Worm (Caenorhabditis elegans) whole organism, L4 larva: ENCODE data around the gene nhr-86.

Experiments used
- F26F4.8 ChIP-seq: fragments of 200-800 bp; sonication (Bioruptor generic); conservative IDR thresholded peaks from 2 replicates; pipeline ENCODE4 v1.3.6; 2022; ENCODE audit warnings: missing genetic modification characterization, missing compliant biosample characterization
- F37D6.2 ChIP-seq: sonication (generic microtip); optimal IDR thresholded peaks from 2 replicates; lab custom pipeline; 2016; ENCODE audit warnings: mild to moderate bottlenecking, missing genetic modification characterization, missing compliant biosample characterization
- F44E2.7 ChIP-seq: fragments of 200-800 bp; sonication (Bioruptor generic); IDR thresholded peaks from 2 replicates; pipeline ENCODE4 v2.1.2; 2022; ENCODE audit warnings: missing genetic modification characterization, missing compliant biosample characterization
- R02D3.7 ChIP-seq: fragments of 150-350 bp; sonication (generic microtip); optimal IDR thresholded peaks from 3 replicates; lab custom pipeline; 2014; ENCODE audit warnings: missing biosample characterization, missing genetic modification characterization
- Y75B8A.6 ChIP-seq: fragments of 200-800 bp; sonication (Bioruptor generic); IDR thresholded peaks from 2 replicates; pipeline ENCODE4 v1.3.6; 2022; ENCODE audit warnings: missing genetic modification reagents, missing genetic modification characterization, missing compliant biosample characterization
- ama-1 ChIP-seq: fragments of 150-350 bp; optimal IDR thresholded peaks from 2 replicates; lab custom pipeline; 2014; ENCODE audit warnings: inconsistent platforms, mixed read lengths
- attf-4 ChIP-seq: sonication (generic microtip); optimal IDR thresholded peaks from 3 replicates; lab custom pipeline; 2017; ENCODE audit warnings: missing biosample characterization, missing genetic modification characterization
- ceh-20 ChIP-seq: fragments of 200-800 bp; sonication (Bioruptor generic); IDR thresholded peaks from 2 replicates; pipeline ENCODE4 v1.3.6; 2022; ENCODE audit warnings: missing genetic modification reagents, missing genetic modification characterization, missing compliant biosample characterization
- ceh-82 ChIP-seq: sonication (generic microtip); optimal IDR thresholded peaks from 2 replicates; lab custom pipeline; 2017; ENCODE audit warnings: missing biosample characterization, missing genetic modification characterization
- dmd-6 ChIP-seq: fragments of 200-800 bp; sonication (Bioruptor generic); IDR thresholded peaks from 2 replicates; pipeline ENCODE4 v1.3.6; 2022; ENCODE audit warnings: missing genetic modification reagents, missing genetic modification characterization, missing compliant biosample characterization
- egl-43 ChIP-seq: fragments of 200-800 bp; sonication (Bioruptor generic); IDR thresholded peaks from 2 replicates; pipeline ENCODE4 v1.3.6; 2022; ENCODE audit warnings: missing genetic modification reagents, missing genetic modification characterization, missing compliant biosample characterization
- gei-8 ChIP-seq: fragments of 200-800 bp; sonication (Bioruptor generic); optimal IDR thresholded peaks from 2 replicates; lab custom pipeline; 2018; ENCODE audit warnings: mild to moderate bottlenecking, missing genetic modification characterization, missing compliant biosample characterization
- hif-1 ChIP-seq, 2 experiments: sonication (generic microtip); optimal IDR thresholded peaks; 2 replicates each; lab custom pipeline; 2016 to 2017; ENCODE audit warnings: missing compliant biosample characterization in 2 of 2, missing genetic modification characterization in 2 of 2, missing genetic modification reagents in 2 of 2, missing genotype in 2 of 2, mild to moderate bottlenecking in 1 of 2
- hlh-30 ChIP-seq: sonication (generic microtip); optimal IDR thresholded peaks from 2 replicates; lab custom pipeline; 2017; ENCODE audit warnings: antibody characterized with exemption, mild to moderate bottlenecking, missing genetic modification characterization, missing compliant biosample characterization; ENCODE audit not compliant: insufficient read depth
- lin-1 ChIP-seq: fragments of 200-800 bp; sonication (Bioruptor generic); IDR thresholded peaks from 2 replicates; pipeline ENCODE4 v1.3.6; 2022; ENCODE audit warnings: missing genetic modification reagents, missing genetic modification characterization, missing compliant biosample characterization
- lin-13 ChIP-seq: fragments of 150-350 bp; optimal IDR thresholded peaks from 2 replicates; lab custom pipeline; 2014; ENCODE audit warnings: missing biosample characterization, missing genetic modification reagents, missing genetic modification characterization
- lin-29 ChIP-seq: fragments of 200-800 bp; sonication (Bioruptor generic); IDR thresholded peaks from 2 replicates; pipeline ENCODE4 v1.3.6; 2022; ENCODE audit warnings: missing genetic modification reagents, missing genetic modification characterization, missing compliant biosample characterization
- lin-38 ChIP-seq: fragments of 200-800 bp; sonication (Bioruptor generic); IDR thresholded peaks from 2 replicates; pipeline ENCODE4 v1.3.6; 2022; ENCODE audit warnings: missing genetic modification reagents, missing genetic modification characterization, missing compliant biosample characterization
- lir-3 ChIP-seq: sonication (generic microtip); optimal IDR thresholded peaks from 2 replicates; lab custom pipeline; 2016; ENCODE audit warnings: mild to moderate bottlenecking, missing genetic modification characterization, missing compliant biosample characterization
- madf-9 ChIP-seq: fragments of 200-800 bp; sonication (Bioruptor generic); conservative IDR thresholded peaks from 2 replicates; pipeline ENCODE4 v1.3.6; 2022; ENCODE audit warnings: missing genetic modification reagents, missing genetic modification characterization, missing compliant biosample characterization
- mep-1 ChIP-seq: fragments of 150-350 bp; sonication (generic microtip); optimal IDR thresholded peaks from 3 replicates; lab custom pipeline; 2014; ENCODE audit warnings: missing biosample characterization, missing genetic modification characterization
- nhr-237 ChIP-seq: sonication (generic microtip); optimal IDR thresholded peaks from 2 replicates; lab custom pipeline; 2017; ENCODE audit warnings: missing biosample characterization, missing genetic modification characterization
- nhr-28 ChIP-seq: fragments of 150-350 bp; optimal IDR thresholded peaks from 2 replicates; lab custom pipeline; 2014; ENCODE audit warnings: missing biosample characterization, missing genetic modification characterization
- nhr-6 ChIP-seq: fragments of 150-350 bp; optimal IDR thresholded peaks from 2 replicates; lab custom pipeline; 2014; ENCODE audit warnings: missing biosample characterization, missing genetic modification characterization
- rbr-2 ChIP-seq: sonication (generic microtip); optimal IDR thresholded peaks from 2 replicates; lab custom pipeline; 2016; ENCODE audit warnings: missing genotype, missing genetic modification characterization, missing compliant biosample characterization
- sdz-12 ChIP-seq: fragments of 200-800 bp; sonication (Bioruptor generic); optimal IDR thresholded peaks from 2 replicates; lab custom pipeline; 2018; ENCODE audit warnings: mild to moderate bottlenecking, missing genetic modification characterization, missing compliant biosample characterization
- set-16 ChIP-seq: fragments of 200-800 bp; sonication (Bioruptor generic); IDR thresholded peaks from 2 replicates; pipeline ENCODE4 v1.3.6; 2022; ENCODE audit warnings: missing genetic modification reagents, missing genetic modification characterization, missing compliant biosample characterization
- snpc-1.2 ChIP-seq: fragments of 200-800 bp; sonication (Bioruptor generic); IDR thresholded peaks from 2 replicates; pipeline ENCODE4 v1.3.6; 2022; ENCODE audit warnings: missing genetic modification reagents, missing genetic modification characterization, missing compliant biosample characterization
- tag-97 ChIP-seq: fragments of 200-800 bp; sonication (Bioruptor generic); IDR thresholded peaks from 2 replicates; pipeline ENCODE4 v1.3.6; 2022; ENCODE audit warnings: missing genetic modification characterization, missing compliant biosample characterization
- unc-130 ChIP-seq: sonication (generic microtip); optimal IDR thresholded peaks from 2 replicates; lab custom pipeline; 2016; ENCODE audit warnings: missing genetic modification reagents, missing genetic modification characterization, missing compliant biosample characterization
- unc-62 ChIP-seq, 3 experiments: fragments of 150-350 bp in 1 of 3; sonication (generic microtip); optimal IDR thresholded peaks in 2 of 3; peaks in 1 of 3; 1 replicate in 1 of 3; 2 replicates in 2 of 3; lab custom pipeline; 2014 to 2017; ENCODE audit warnings: missing biosample characterization in 3 of 3, missing genetic modification characterization in 3 of 3, missing genetic modification reagents in 3 of 3, missing genotype in 1 of 3

The nhr-86 gene

ce11 chrV:2045956-2046355 is 20.7 kb downstream of the nhr-86 start, which contains the start of gene Y40B10A.5:
Gene Y40B10A.5, minus strand, starts transcription at chrV:2046056.
- TF ChIP-seq sdz-12 (GFP tag; lab: Kevin White, UChicago) (no peak), nhr-237 (tag; lab: Kevin White, UChicago) (no peak), ama-1 (lab: Kevin White, UChicago) (no peak), lin-29 (no peak), unc-130 (GFP tag; lab: Kevin White, UChicago) (no peak)

ce11 chrV:2035545-2035944 is 31.1 kb downstream of the nhr-86 start, which contains the start of gene srab-23:
Gene srab-23, minus strand, starts transcription at chrV:2035645.
- no peak for TF ChIP-seq R02D3.7 (tag; lab: Kevin White, UChicago)
- no peak for TF ChIP-seq lin-38
- TF ChIP-seq nhr-28 (tag; lab: Kevin White, UChicago): no peak
- TF ChIP-seq lir-3 (tag; lab: Kevin White, UChicago): no peak
- no peak for TF ChIP-seq hif-1 (tag; optimal IDR thresholded peaks at IDR 0.05; lab: Kevin White, UChicago)
- TF ChIP-seq dmd-6 (GFP tag; lab: Robert Waterston, UW): no peak
- TF ChIP-seq gei-8 (GFP tag; lab: Kevin White, UChicago): no peak
- TF ChIP-seq nhr-6 (tag; lab: Kevin White, UChicago): no peak
- no peak for TF ChIP-seq mep-1 (tag; lab: Kevin White, UChicago)

ce11 chrV:2031454-2031853 is 35.2 kb downstream of the nhr-86 start, which contains the start of gene hil-6:
Gene hil-6, minus strand, starts transcription at chrV:2031554.
- TF ChIP-seq snpc-1.2 (no peak), ceh-20 (GFP tag; lab: Robert Waterston, UW) (no peak), hlh-30 (tag; lab: Kevin White, UChicago) (no peak), attf-4 (tag; lab: Kevin White, UChicago) (no peak), tag-97 (GFP tag; lab: Robert Waterston, UW) (no peak), F44E2.7 (GFP tag; lab: Robert Waterston, UW) (no peak), unc-62 (GFP tag; optimal IDR thresholded peaks at IDR 0.05 in 1 of 2; lab: Kevin White, UChicago) (peak in 1 of 2 experiments; percentile 33), unc-62 (tag; optimal IDR thresholded peaks at IDR 0.05; lab: Kevin White, UChicago) (no peak)

- TF ChIP-seq Y75B8A.6 (no peak), F37D6.2 (tag; lab: Kevin White, UChicago) (no peak), ceh-82 (tag; lab: Kevin White, UChicago) (no peak), unc-62 (GFP tag; optimal IDR thresholded peaks at IDR 0.05 in 1 of 2; lab: Kevin White, UChicago) (peak in 1 of 2 experiments; percentile 43), unc-62 (tag; optimal IDR thresholded peaks at IDR 0.05; lab: Kevin White, UChicago) (no peak), set-16 (GFP tag; lab: Robert Waterston, UW) (peak; percentile 75)
These were observed 36.0 kb downstream of the nhr-86 start for ce11 chrV:2030661-2031060.

ce11 chrV:2029877-2030276 is 36.8 kb downstream of the nhr-86 start, which contains the start of gene F59A7.12:
Gene F59A7.12, plus strand, starts transcription at chrV:2030177.
- no peak for TF ChIP-seq egl-43
- peak; percentile 62 for TF ChIP-seq set-16 (GFP tag; lab: Robert Waterston, UW)
- no peak for TF ChIP-seq lin-13 (GFP tag; lab: Kevin White, UChicago)

- TF ChIP-seq lin-1 (no peak), R02D3.7 (tag; lab: Kevin White, UChicago) (no peak), madf-9 (GFP tag; lab: Robert Waterston, UW) (no peak), F26F4.8 (no peak), rbr-2 (no peak), lin-38 (no peak)
These were observed 38.9 kb downstream of the nhr-86 start, which contains the start of gene srab-13 for ce11 chrV:2027787-2028186. Gene srab-13, minus strand, starts transcription at chrV:2027887.
